Worm (Caenorhabditis elegans): ENCODE measurements around the gene K09C8.7.

Gene K09C8.7

ce11 chrX:10956972-10957678 lies 5.9 kb upstream of the K09C8.7 start:
- TF ChIP-seq sea-2 (GFP tag; IDR thresholded peaks at IDR 0.05) (no peak), nhr-80 (tag; optimal IDR thresholded peaks at IDR 0.05) (peak; percentile 84)

ce11 chrX:10953834-10954233 lies 2.6 kb upstream of the K09C8.7 start, which contains the start of gene pbo-4:
Gene pbo-4, plus strand, starts transcription at chrX:10954134.
- TF ChIP-seq die-1 (tag; optimal IDR thresholded peaks at IDR 0.05): no peak
- TF ChIP-seq egl-44 (GFP tag; IDR thresholded peaks at IDR 0.05): no peak
- TF ChIP-seq tlf-1 (GFP tag; optimal IDR thresholded peaks at IDR 0.05): no peak
- no peak for TF ChIP-seq let-607 (tag; optimal IDR thresholded peaks at IDR 0.05)
- TF ChIP-seq cebp-1 (GFP tag; IDR thresholded peaks at IDR 0.05): no peak
- no peak for TF ChIP-seq cebp-1 (tag; optimal IDR thresholded peaks at IDR 0.05)
- no peak for TF ChIP-seq snpc-1.1 (tag; optimal IDR thresholded peaks at IDR 0.05; ENCODE audit: insufficient read depth)
- TF ChIP-seq rcor-1 (GFP tag; IDR thresholded peaks at IDR 0.05): no peak
- TF ChIP-seq hrde-1 (tag; optimal IDR thresholded peaks at IDR 0.05; ENCODE audit: borderline replicate concordance): no peak
- TF ChIP-seq hsf-1 (GFP tag; IDR thresholded peaks at IDR 0.05): no peak
- no peak for TF ChIP-seq lir-1 (GFP tag; conservative IDR thresholded peaks at IDR 0.05)
- no peak for TF ChIP-seq madf-6 (GFP tag; IDR thresholded peaks at IDR 0.05)

ce11 chrX:10951922-10952321 lies 729 bp upstream of the K09C8.7 start:
- TF ChIP-seq hlh-12 (tag; optimal IDR thresholded peaks at IDR 0.05) (no peak), nhr-80 (tag; optimal IDR thresholded peaks at IDR 0.05) (peak; percentile 6)

ce11 chrX:10948852-10949251 lies 2.3 kb downstream of the K09C8.7 start, which contains the start of gene T21B6.3:
Gene T21B6.3, minus strand, starts transcription at chrX:10948952.
- TF ChIP-seq T26A5.8 (tag; optimal IDR thresholded peaks at IDR 0.05): no peak
- TF ChIP-seq F10E7.11 (tag; optimal IDR thresholded peaks at IDR 0.05): no peak
- no peak for TF ChIP-seq zfh-2 (GFP tag; conservative IDR thresholded peaks at IDR 0.05)
- TF ChIP-seq nhr-80 (tag; optimal IDR thresholded peaks at IDR 0.05): no peak
- no peak for TF ChIP-seq nhr-27 (tag; optimal IDR thresholded peaks at IDR 0.05)
- no peak for TF ChIP-seq hlh-12 (tag; optimal IDR thresholded peaks at IDR 0.05)
- no peak for TF ChIP-seq C17E4.6 (GFP tag; IDR thresholded peaks at IDR 0.05)
- no peak for TF ChIP-seq snpc-4 (GFP tag; optimal IDR thresholded peaks at IDR 0.05)
- no peak for TF ChIP-seq snpc-4 (tag; optimal IDR thresholded peaks at IDR 0.05)
- no peak for TF ChIP-seq ztf-6 (GFP tag; IDR thresholded peaks at IDR 0.05)
- TF ChIP-seq dox-1 (GFP tag; IDR thresholded peaks at IDR 0.05): no peak
- no peak for TF ChIP-seq F39B2.1 (GFP tag; IDR thresholded peaks at IDR 0.05)
- TF ChIP-seq gei-17 (GFP tag; optimal IDR thresholded peaks at IDR 0.05): no peak

- no peak for TF ChIP-seq ztf-28 (GFP tag; IDR thresholded peaks at IDR 0.05)
- no peak for TF ChIP-seq mel-28 (tag; optimal IDR thresholded peaks at IDR 0.05; ENCODE audit: borderline replicate concordance)
- TF ChIP-seq hsf-1 (GFP tag; IDR thresholded peaks at IDR 0.05): no peak
- no peak for TF ChIP-seq snpc-3.4 (tag; optimal IDR thresholded peaks at IDR 0.05)
- TF ChIP-seq nfya-1 (tag; optimal IDR thresholded peaks at IDR 0.05; ENCODE audit: borderline replicate concordance, insufficient read depth): no peak
- no peak for TF ChIP-seq lin-35 (GFP tag; optimal IDR thresholded peaks at IDR 0.05)
- no peak for TF ChIP-seq egl-44 (GFP tag; IDR thresholded peaks at IDR 0.05)
- no peak for TF ChIP-seq aptf-2 (GFP tag; conservative IDR thresholded peaks at IDR 0.05)
- no peak for TF ChIP-seq zim-3 (tag; optimal IDR thresholded peaks at IDR 0.05)
- no peak for TF ChIP-seq ZK185.1 (tag; optimal IDR thresholded peaks at IDR 0.05; ENCODE audit: poor library complexity, severe bottlenecking)
- TF ChIP-seq F57C9.4 (tag; optimal IDR thresholded peaks at IDR 0.05): no peak
- no peak for TF ChIP-seq hmg-20 (GFP tag; IDR thresholded peaks at IDR 0.05)
- TF ChIP-seq F22D6.2 (tag; optimal IDR thresholded peaks at IDR 0.05): no peak
- no peak for TF ChIP-seq F37B4.10 (GFP tag; IDR thresholded peaks at IDR 0.05)
- TF ChIP-seq Y79H2A.3 (GFP tag; conservative IDR thresholded peaks at IDR 0.05): no peak
Observed at ce11 chrX:10941255-10941654, 9.9 kb downstream of the K09C8.7 start, which contains the start of gene pho-7. Gene pho-7, minus strand, starts transcription at chrX:10941355.

Measured in whole organism, young adult.